Worm (Caenorhabditis elegans) whole organism, L4/young adult: Measurements from ENCODE around the gene vps-8.
A peak's percentile ranks its signal among the peaks of the same experiment; 100 is the strongest.

Experiments used
- W03F9.2 ChIP-seq: fragments of 150-350 bp; optimal IDR thresholded peaks from 2 replicates; lab custom pipeline; 2014; ENCODE audit warnings: missing biosample characterization, missing genetic modification characterization
- dao-5 ChIP-seq: sonication (generic microtip); optimal IDR thresholded peaks from 2 replicates; lab custom pipeline; 2016; ENCODE audit warnings: missing genotype, missing genetic modification characterization, moderate library complexity, missing compliant biosample characterization
- him-1 ChIP-seq: sonication (generic microtip); optimal IDR thresholded peaks from 2 replicates; lab custom pipeline; 2016; ENCODE audit warnings: missing genotype, missing genetic modification reagents, missing genetic modification characterization, missing compliant biosample characterization

The vps-8 gene

DNA sequence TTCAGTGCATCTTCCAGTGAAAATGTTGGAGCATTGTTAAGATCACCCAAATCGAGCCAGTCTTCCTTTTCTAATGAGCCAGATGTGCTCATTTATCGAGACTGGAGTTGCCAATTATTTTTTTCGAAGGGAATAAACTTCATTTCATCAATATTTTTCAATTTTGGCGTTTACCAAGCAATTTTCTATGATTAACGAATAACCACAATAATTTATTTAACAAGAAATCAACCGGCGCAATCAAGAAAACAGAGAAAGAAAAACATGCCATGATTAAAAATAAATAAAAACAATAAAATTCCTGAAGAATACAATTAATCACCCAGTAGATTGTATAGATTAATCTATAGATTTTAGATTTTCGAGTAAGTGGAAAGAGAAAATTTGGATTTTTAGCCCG is at the start of gene vps-8:
vps-8 (minus strand) TSS at position 101 of the 400 bp plus-strand sequence.
- TF ChIP-seq dao-5 (no peak), W03F9.2 (tag; lab: Kevin White, UChicago) (no peak), him-1 (tag; lab: Kevin White, UChicago) (no peak)

DNA sequence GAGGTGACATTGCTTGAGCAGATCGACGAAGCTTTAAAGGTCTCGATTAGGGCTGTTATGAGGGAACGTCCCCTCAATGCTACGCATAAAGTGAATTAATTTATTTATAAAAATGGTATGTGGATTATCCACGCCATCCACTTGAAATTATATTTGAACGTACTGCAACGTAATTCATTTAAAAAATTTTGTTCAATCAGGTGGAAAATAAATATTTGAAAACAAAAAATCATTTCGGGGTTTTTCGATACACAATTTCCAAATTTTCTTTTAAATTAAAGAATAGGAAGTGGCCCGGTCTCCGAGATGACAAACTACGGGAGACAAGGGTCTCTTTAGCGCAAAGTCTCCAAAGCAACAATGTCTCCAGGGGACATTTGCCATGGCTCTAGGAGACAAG is 35.8 kb upstream of the vps-8 start, which contains the start of gene oac-58:
oac-58 (minus strand) TSS at position 101 of the 400 bp plus-strand sequence.
- TF ChIP-seq him-1 (tag; lab: Kevin White, UChicago) (no peak), dao-5 (no peak), W03F9.2 (tag; lab: Kevin White, UChicago) (no peak)

DNA sequence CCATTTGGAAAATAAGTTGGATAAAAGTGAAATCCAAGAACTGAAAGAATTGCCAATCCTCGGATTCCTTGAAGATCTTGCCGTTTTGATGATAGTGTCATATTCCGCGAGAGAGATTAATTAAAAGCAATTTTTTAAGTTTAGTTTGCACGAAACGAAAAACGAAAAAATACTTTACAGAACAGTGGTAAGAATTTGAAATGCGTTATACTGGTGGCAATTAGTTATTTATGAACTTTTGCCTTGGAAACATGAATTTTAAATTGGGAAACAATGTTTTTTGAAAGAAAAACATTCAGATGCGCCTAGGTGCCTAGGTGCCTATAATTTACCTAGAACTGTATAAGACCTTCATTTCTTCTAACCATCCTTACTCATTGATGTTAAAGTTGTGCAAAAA is 31.9 kb upstream of the vps-8 start, which contains the start of gene oac-57:
oac-57 (minus strand) TSS at position 101 of the 400 bp plus-strand sequence.
- TF ChIP-seq dao-5 (no peak), W03F9.2 (tag; lab: Kevin White, UChicago) (no peak), him-1 (tag; lab: Kevin White, UChicago) (no peak)

DNA sequence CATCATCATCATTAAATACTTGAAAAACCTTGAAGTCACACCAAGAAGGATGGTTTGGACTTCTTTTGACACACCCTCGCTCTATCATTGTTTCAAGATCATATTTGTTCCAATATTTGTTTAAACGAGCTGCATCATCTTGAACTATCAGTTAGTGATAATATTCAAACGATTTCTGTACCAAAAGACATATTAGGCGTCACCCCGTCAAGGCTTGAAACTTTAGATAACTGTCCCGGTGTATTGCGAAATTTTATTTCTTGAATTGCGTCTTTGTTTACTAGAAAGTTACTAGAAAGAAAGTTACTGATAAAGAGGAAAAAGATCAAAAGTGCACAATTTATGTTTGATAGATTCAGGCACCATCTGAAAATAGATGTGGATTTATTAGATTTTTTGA is 30.2 kb upstream of the vps-8 start:
- TF ChIP-seq dao-5 (no peak), W03F9.2 (tag; lab: Kevin White, UChicago) (no peak), him-1 (tag; lab: Kevin White, UChicago) (no peak)

DNA sequence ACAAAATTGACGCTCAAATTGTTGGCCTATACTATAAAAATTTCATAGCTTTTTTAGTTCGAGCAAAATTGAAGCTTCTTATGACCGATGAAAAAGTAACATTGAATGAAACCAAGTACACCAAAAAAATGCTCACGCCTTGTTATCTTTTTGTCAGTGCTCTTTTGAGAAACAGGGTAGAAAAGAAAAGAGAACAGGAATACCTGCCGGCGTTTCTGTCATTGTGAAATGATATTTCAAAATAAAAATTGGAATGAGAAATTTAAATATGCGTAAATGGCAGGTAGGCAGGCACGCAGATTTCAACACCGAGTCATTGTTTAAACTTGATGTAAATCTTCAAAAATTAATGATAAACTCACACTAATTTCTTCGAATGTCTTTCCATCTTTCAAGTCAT is 29.0 kb upstream of the vps-8 start:
- TF ChIP-seq him-1 (tag; lab: Kevin White, UChicago) = no peak
- TF ChIP-seq dao-5 = no peak
- no peak for TF ChIP-seq W03F9.2 (tag; lab: Kevin White, UChicago)

DNA sequence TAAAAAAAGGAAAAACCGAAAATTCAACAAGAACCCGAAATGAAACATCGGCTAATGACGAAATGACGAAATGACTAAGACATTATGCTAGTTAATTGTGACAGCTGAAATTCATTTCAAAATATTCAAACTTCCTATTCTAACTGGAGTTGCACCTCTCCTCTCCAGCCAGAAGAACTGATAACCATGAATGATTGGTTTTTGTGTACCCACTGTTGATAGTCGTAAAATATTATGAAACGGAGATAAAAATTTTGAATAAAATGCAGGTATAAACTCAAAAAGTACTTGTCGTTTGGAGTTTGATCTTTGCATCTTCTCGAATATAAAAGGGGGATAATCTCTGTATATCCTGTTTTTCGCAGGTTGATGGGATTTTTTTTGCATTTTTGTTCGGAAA is 27.1 kb upstream of the vps-8 start:
- TF ChIP-seq dao-5 = no peak
- no peak for TF ChIP-seq W03F9.2 (tag; lab: Kevin White, UChicago)
- TF ChIP-seq him-1 (tag; lab: Kevin White, UChicago) = no peak

DNA sequence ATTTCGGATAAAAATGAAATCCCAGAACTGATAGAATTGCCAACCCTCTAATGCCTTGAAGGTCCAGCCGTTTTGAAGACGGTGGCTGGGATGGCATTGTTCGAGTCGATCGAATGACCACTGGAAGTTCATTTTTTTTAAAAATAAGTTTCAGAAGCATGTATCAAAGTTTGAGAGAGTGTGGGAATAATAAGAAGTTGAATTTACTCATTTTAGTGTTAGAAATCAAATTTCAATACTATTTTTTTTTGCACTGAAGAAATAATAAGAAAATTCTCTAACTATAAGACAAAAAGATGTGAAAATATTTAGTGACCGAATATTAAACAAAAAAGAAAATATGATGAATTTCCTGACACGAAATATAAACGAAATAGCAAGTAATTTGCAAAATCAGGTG is 25.4 kb upstream of the vps-8 start, which contains the start of gene oac-59:
oac-59 (minus strand) TSS at position 101 of the 400 bp plus-strand sequence.
- TF ChIP-seq dao-5 (no peak), him-1 (tag; lab: Kevin White, UChicago) (no peak), W03F9.2 (tag; lab: Kevin White, UChicago) (no peak)

DNA sequence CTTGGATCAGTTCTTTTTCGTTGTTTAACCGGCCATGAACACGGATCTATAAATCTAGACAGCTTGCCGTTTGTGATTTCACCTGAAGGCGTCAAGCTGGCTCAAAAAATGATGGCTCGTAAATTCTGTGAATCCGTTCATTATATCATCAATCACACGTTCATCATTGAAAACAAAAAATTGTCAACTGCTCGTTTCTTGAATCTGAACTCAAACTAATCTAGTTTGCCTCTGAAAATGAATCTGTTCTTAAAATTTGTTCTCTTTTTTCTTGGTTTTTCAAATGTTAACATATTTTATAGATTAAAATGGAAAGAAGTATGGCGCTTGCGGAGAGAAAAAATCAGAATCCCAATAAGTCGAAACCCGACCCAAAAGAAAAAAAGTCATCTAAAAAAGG is 15.0 kb upstream of the vps-8 start, which contains the start of gene C42C1.8:
C42C1.8 (plus strand) TSS at position 301 of the 400 bp plus-strand sequence.
- no peak for TF ChIP-seq him-1 (tag; lab: Kevin White, UChicago)
- TF ChIP-seq dao-5 = no peak
- no peak for TF ChIP-seq W03F9.2 (tag; lab: Kevin White, UChicago)

DNA sequence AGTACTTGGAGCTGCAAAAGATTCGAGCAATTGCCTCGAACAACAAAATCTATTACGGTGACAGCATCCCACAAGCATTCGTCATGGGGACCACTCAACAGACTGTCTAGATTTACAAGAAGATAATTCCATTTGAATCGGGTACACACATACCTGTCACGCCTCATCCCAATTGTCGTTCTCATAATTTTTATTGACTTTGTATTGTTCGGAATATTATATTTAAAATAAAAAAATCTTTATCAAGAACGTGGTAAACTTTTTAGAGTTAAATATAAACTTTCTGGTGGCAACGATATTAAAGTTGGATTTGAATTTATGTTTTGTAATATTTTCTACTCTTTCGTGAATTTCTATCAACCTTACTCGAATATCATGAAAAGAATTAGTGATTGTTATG is 13.4 kb upstream of the vps-8 start, which contains the start of gene C42C1.9:
C42C1.9 (plus strand) TSS at position 301 of the 400 bp plus-strand sequence.
- TF ChIP-seq him-1 (tag; lab: Kevin White, UChicago) (no peak), dao-5 (no peak), W03F9.2 (tag; lab: Kevin White, UChicago) (no peak)

DNA sequence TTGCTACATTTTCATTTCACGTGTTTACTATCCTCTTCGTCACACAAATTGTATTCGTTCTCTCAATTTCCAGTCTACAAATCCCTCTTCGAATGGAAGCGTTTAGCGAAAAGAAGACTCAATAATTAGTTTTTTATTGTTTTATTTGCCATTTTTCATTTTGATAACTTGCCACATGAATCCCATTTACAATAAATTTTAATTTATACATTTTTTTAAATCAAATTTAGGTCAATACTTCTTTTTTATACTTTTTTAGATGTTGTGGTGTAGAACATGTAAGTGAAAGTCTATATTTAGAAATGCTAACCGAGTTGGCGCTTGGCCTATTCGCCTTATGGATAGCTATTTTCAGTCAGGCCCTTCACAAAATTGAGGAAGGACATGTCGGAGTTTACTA is 11.8 kb upstream of the vps-8 start, which contains the start of gene erl-1:
erl-1 (plus strand) TSS at position 301 of the 400 bp plus-strand sequence.
- TF ChIP-seq him-1 (tag; lab: Kevin White, UChicago) = no peak
- no peak for TF ChIP-seq dao-5
- TF ChIP-seq W03F9.2 (tag; lab: Kevin White, UChicago) = no peak

DNA sequence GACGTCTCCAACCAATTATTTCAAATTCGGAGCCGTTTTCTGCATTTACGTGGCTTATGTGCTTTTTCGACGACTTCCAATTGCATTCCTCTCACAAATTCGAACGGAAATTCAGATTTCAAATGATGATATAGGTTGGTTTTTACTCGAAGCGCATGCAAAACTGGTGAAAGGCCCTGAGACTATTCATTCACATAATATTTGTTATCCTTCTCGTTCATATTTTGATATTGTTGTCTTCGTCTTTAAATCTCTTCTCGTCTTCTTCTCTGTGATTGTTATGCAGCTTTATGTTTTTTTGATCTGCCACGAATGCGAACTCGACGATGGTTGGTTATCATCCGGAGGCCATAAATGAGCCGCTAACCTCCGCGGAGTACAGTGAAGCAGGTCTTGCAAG is 7.1 kb upstream of the vps-8 start, which contains the start of gene hpo-12:
hpo-12 (plus strand) TSS at position 301 of the 400 bp plus-strand sequence.
- TF ChIP-seq him-1 (tag; lab: Kevin White, UChicago) = no peak
- no peak for TF ChIP-seq dao-5
- TF ChIP-seq W03F9.2 (tag; lab: Kevin White, UChicago) = no peak

DNA sequence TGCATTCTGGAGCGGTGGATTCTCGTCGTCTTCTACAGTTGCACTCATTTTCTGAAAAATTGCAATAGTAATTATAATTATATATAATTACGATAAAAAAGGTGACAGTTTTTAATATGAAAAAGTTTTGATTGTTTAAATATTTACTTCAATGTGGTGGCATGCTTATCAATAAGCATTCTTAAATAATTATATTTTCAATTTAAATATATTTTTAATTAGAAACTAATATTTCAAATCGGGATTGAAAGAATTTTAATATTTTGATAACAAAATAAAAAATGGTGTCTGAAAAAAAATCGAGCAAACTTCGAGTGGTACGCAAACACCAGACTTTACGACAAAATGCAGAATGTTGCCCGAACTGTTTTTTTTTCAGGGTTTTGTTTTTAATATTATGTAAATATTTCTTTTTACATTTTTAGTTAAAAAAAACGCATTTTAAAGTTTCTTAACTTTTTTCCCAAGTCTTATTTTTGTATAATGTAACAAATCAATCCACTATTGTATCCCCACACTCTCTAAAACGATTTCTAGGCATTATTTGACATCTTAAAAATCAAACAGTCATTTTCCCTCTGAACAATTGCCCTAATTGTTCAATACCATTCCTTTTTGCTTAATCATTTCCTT is 6.5 kb upstream of the vps-8 start, which contains the start of the genes C42C1.12 and C42C1.19:
C42C1.12 (minus strand) TSS at position 51 of the 633 bp plus-strand sequence.
C42C1.19 (plus strand) TSS at position 583 of the 633 bp plus-strand sequence.
- no peak for TF ChIP-seq dao-5
- peak; percentile 13 for TF ChIP-seq W03F9.2 (tag; lab: Kevin White, UChicago)

DNA sequence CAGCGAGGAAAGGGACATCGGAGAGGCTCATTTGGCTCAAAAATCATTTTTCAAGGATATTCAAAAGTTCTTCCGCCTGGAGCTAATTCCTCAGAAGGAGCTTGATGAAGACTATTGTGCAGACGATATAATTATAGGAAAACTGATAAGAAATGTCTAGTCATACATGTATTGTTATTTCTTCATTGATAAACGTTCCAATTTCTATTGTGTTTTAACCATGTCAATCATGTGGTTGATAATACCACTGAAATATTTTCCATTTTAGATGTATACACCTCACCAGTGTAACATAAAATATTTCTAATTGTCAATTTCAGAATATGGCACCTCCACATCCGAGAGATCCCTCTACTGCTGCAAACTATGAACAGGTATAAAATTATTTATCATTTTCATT is 3.5 kb upstream of the vps-8 start, which contains the start of gene ltah-1.1:
ltah-1.1 (plus strand) TSS at position 283 of the 400 bp plus-strand sequence.
- TF ChIP-seq W03F9.2 (tag; lab: Kevin White, UChicago) = no peak
- no peak for TF ChIP-seq dao-5
- no peak for TF ChIP-seq him-1 (tag; lab: Kevin White, UChicago)

DNA sequence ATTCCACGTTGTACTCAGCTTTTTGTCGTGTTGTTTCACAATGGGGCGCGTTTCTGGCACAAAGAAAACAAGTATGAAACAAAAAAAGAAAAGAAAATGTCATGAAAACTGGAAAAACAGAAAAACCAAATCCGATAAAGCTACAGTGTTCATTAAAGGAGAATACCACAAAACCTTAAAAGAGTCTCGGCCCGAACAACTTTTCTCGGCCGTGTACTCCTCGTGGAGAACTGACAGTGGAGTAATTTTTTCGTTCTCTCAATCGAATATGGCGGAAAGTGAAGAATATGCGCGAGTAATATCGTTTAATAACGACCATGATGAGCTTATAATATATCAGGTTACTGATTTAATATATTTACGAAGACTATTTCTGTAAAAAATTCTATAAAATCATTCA is 2.7 kb upstream of the vps-8 start, which contains the start of the genes tag-335 and vkmt-1:
tag-335 (minus strand) TSS at position 88 of the 400 bp plus-strand sequence.
vkmt-1 (plus strand) TSS at position 219 of the 400 bp plus-strand sequence.
- peak; percentile 40 for TF ChIP-seq W03F9.2 (tag; lab: Kevin White, UChicago)
- TF ChIP-seq dao-5 = no peak
